Worm (Caenorhabditis elegans): Measurements from ENCODE around the gene F11G11.5.

The F11G11.5 gene

DNA sequence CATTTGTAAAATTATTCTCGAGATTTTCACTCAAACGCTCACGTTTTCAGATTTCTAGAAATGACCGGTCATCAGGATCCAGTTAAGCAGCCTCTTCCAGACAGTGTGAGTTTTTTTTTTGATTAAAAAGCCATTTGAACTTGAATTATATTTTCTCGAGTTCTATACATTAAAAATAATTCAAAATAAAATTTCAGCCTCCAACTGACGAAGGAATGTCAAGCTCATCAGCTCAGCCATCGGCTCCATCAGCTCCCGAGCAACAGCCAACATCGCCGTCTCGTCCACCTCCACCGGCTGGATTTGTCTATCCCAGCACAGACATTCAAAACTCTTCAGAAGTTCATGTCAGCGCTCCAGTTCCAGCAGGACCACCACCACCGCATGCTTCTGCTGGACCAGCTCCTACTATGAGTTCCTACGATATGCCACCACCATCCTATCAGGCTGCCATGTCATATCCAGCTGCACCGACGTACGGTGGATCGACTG is at the start of gene F11G11.5:
F11G11.5 (plus strand) TSS at position 51 of the 492 bp plus-strand sequence.
- no peak for TF ChIP-seq efl-1 (optimal IDR thresholded peaks at IDR 0.05)
- TF ChIP-seq efl-1 (GFP tag; optimal IDR thresholded peaks at IDR 0.05 in 1 of 2), result peak in 1 of 2 experiments; percentile 29
- no peak for TF ChIP-seq xbp-1 (tag; optimal IDR thresholded peaks at IDR 0.05)

DNA sequence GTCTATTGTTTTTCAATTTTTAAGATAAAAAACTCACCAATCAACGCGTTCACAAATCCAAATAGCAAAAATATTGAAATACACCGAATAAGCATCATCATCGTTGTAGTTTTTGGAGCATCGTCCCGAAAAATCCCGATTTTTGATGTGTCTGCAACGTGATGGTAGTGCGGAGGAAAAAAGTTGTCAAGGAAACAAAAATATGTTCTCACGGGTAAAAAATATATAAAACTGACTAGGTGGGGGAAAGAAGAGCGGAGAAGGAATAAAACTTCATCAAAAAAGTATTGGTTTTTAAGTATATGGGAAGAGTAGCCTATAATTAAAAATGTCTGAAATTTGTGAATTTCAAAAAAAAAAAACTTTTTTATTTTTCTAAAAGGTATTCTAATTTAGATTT is 45.7 kb upstream of the F11G11.5 start, which contains the start of gene rig-6:
rig-6 (minus strand) TSS at position 101 of the 400 bp plus-strand sequence.
- TF ChIP-seq pqm-1 (tag; optimal IDR thresholded peaks at IDR 0.05) (no peak), fkh-4 (tag; optimal IDR thresholded peaks at IDR 0.05; ENCODE audit: borderline replicate concordance) (no peak), nhr-76 (tag; optimal IDR thresholded peaks at IDR 0.05) (no peak), ceh-63 (GFP tag; optimal IDR thresholded peaks at IDR 0.05) (no peak), pag-3 (tag; optimal IDR thresholded peaks at IDR 0.05; ENCODE audit: borderline replicate concordance, insufficient read depth) (no peak), unc-62 (GFP tag; optimal IDR thresholded peaks at IDR 0.05) (no peak), hlh-17 (GFP tag; optimal IDR thresholded peaks at IDR 0.05; ENCODE audit: borderline replicate concordance) (no peak), fkh-10 (GFP tag; optimal IDR thresholded peaks at IDR 0.05) (no peak), dsc-1 (tag; optimal IDR thresholded peaks at IDR 0.05) (no peak), ceh-8 (GFP tag; optimal IDR thresholded peaks at IDR 0.05) (no peak), lsy-2 (tag; optimal IDR thresholded peaks at IDR 0.05) (no peak), hlh-4 (tag; optimal IDR thresholded peaks at IDR 0.05) (no peak), nhr-28 (tag; optimal IDR thresholded peaks at IDR 0.05) (no peak), unc-30 (tag; optimal IDR thresholded peaks at IDR 0.05) (no peak), nhr-11 (tag; optimal IDR thresholded peaks at IDR 0.05) (no peak), sptf-1 (tag; optimal IDR thresholded peaks at IDR 0.05) (no peak), ceh-82 (tag; optimal IDR thresholded peaks at IDR 0.05) (no peak), efl-3 (GFP tag; optimal IDR thresholded peaks at IDR 0.05) (no peak), rnt-1 (tag; optimal IDR thresholded peaks at IDR 0.05) (no peak), elt-3 (tag; optimal IDR thresholded peaks at IDR 0.05) (no peak)

DNA sequence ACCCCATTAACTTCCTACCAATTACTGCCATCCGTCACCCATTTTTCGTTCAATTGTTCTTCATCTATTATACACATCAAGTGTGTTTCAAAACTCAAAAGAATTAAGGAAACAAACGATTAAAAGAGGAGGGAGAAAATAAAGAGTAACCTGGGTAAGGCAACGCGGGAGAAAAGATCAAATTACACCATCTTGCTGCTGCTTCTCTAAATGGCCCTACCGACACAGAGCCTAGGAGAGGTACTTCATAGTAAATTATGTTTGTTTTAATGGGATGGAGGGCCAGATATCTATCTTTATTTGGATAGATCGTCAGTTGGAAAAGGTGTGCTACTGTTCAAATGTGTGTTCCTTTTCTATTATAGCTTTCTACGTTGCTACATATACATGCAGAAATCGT is 42.4 kb upstream of the F11G11.5 start:
- TF ChIP-seq dpl-1 (GFP tag; optimal IDR thresholded peaks at IDR 0.05) (no peak), efl-1 (optimal IDR thresholded peaks at IDR 0.05) (no peak), efl-1 (GFP tag; optimal IDR thresholded peaks at IDR 0.05 in 1 of 2) (peak in 1 of 2 experiments; percentile 29), xbp-1 (tag; optimal IDR thresholded peaks at IDR 0.05) (no peak), unc-86 (tag; optimal IDR thresholded peaks at IDR 0.05) (no peak)

DNA sequence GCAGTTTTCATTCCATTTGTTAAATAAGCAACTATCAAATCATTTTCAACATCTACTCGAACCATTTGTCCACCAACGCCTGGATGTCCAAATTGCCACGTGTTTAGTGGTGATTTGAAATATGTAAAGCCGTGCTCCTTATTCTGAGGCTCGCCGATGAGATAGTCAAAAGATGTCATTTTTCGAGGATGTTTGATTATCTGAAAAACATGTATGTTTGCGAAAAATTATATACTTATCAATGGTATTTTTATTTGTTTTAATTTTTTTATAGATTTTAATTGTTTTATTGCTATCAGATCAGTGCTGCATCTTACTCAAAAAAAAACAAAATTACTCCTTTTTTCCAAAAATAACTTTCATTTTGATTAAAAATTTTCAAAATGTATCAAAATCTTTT is 38.9 kb upstream of the F11G11.5 start:
- no peak for TF ChIP-seq elt-2 (tag; optimal IDR thresholded peaks at IDR 0.05)

DNA sequence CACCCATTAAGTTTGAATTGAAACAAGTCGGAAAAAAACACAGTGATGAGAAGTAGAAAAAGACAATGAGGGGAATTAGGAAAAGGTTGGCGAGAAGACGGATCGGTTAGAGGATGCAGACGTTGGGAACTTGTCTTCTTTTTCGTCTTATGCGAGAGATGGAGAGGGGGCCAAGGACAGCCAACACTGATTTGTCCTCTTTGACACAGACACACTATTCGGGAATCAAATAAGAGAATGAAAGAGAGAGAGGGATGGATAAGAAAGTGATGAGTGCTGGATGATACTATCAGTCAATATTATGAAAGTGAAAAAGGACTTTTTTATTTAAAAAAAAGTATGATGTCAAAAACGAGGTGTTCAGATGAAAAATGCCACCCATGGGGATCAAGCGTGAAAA is 36.0 kb upstream of the F11G11.5 start, which contains the start of gene lact-5:
lact-5 (minus strand) TSS at position 1 of the 400 bp plus-strand sequence.
- no peak for TF ChIP-seq ceh-8 (GFP tag; optimal IDR thresholded peaks at IDR 0.05)
- peak in 1 of 2 experiments; percentile 12 for TF ChIP-seq lsy-2 (tag; optimal IDR thresholded peaks at IDR 0.05)
- TF ChIP-seq snu-23 (GFP tag; optimal IDR thresholded peaks at IDR 0.05), result peak; percentile 1
- TF ChIP-seq lin-14 (GFP tag; optimal IDR thresholded peaks at IDR 0.05), result peak; percentile 71
- TF ChIP-seq nhr-20 (tag; optimal IDR thresholded peaks at IDR 0.05), result peak; percentile 47
- no peak for TF ChIP-seq C04F5.9 (tag; optimal IDR thresholded peaks at IDR 0.05)
- TF ChIP-seq nhr-85 (tag), result peak; percentile 76
- TF ChIP-seq blmp-1 (tag; optimal IDR thresholded peaks at IDR 0.05), result peak; percentile 95
- TF ChIP-seq elt-3 (tag; optimal IDR thresholded peaks at IDR 0.05), result peak in 3 of 6 experiments; percentile 34 to 69 (median 45)

DNA sequence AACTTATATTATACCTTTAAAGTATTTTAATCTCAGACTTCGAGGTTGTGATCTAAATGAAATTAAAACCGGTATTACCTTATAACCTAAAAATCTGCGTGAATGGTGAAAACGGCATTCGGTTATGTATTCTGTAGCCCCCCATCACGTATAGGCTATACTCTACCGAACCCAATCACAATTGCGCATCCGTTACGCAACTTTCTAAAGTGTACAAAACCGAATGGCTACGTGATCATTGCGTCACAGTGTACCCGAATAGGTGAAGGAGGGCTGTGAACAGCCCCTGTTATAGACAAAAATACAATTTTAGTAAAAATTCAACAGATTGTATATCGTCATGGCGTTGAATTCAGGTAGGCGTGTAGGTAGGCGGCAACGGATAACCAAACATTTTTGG is 35.1 kb upstream of the F11G11.5 start:
- peak; percentile 58 for TF ChIP-seq blmp-1 (tag; optimal IDR thresholded peaks at IDR 0.05)
- TF ChIP-seq efl-1 (optimal IDR thresholded peaks at IDR 0.05), result no peak
- TF ChIP-seq efl-1 (GFP tag; optimal IDR thresholded peaks at IDR 0.05 in 1 of 2), result peak in 1 of 2 experiments; percentile 79
- no peak for TF ChIP-seq aly-2 (tag; optimal IDR thresholded peaks at IDR 0.05)
